Worm (Caenorhabditis elegans): Measurements from ENCODE around the gene F16B12.4.

F16B12.4 gene

ce11 chrX:14141344-14141841 is 42.9 kb upstream of the F16B12.4 start:
- TF ChIP-seq snpc-4 (tag; optimal IDR thresholded peaks at IDR 0.05) (no peak), sea-2 (GFP tag; optimal IDR thresholded peaks at IDR 0.05) (no peak), hmg-11 (tag; optimal IDR thresholded peaks at IDR 0.05) (no peak), tbx-2 (tag; optimal IDR thresholded peaks at IDR 0.05) (no peak), aly-2 (tag; optimal IDR thresholded peaks at IDR 0.05) (no peak), eor-1 (tag; optimal IDR thresholded peaks at IDR 0.05) (no peak), elt-3 (tag; optimal IDR thresholded peaks at IDR 0.05) (no peak), nhr-11 (tag; optimal IDR thresholded peaks at IDR 0.05) (no peak), nhr-12 (tag; optimal IDR thresholded peaks at IDR 0.05) (no peak), R02D3.7 (tag; optimal IDR thresholded peaks at IDR 0.05) (no peak), skn-1 (tag; optimal IDR thresholded peaks at IDR 0.05) (no peak), nfya-1 (tag; optimal IDR thresholded peaks at IDR 0.05; ENCODE audit: insufficient read depth) (no peak), elt-1 (tag; optimal IDR thresholded peaks at IDR 0.05) (no peak), pha-4 (tag; optimal IDR thresholded peaks at IDR 0.05) (no peak), ceh-9 (tag; optimal IDR thresholded peaks at IDR 0.05) (no peak), nhr-23 (tag; optimal IDR thresholded peaks at IDR 0.05) (no peak), pqm-1 (tag; optimal IDR thresholded peaks at IDR 0.05) (no peak), zag-1 (tag; optimal IDR thresholded peaks at IDR 0.05) (no peak)

- TF ChIP-seq ceh-28 (tag; optimal IDR thresholded peaks at IDR 0.05), result no peak
These were observed 41.6 kb upstream of the F16B12.4 start, which contains the start of gene nkat-1 for ce11 chrX:14140040-14140439. nkat-1 (minus strand) TSS chrX:14140140.

ce11 chrX:14134883-14135282 is 36.4 kb upstream of the F16B12.4 start:
- TF ChIP-seq lin-39 (tag; optimal IDR thresholded peaks at IDR 0.05), result no peak
- no peak for TF ChIP-seq lsy-12 (tag; optimal IDR thresholded peaks at IDR 0.05)
- no peak for TF ChIP-seq nhr-11 (tag; optimal IDR thresholded peaks at IDR 0.05)
- no peak for TF ChIP-seq ama-1 (optimal IDR thresholded peaks at IDR 0.05)
- no peak for TF ChIP-seq ceh-9 (tag; optimal IDR thresholded peaks at IDR 0.05)
- TF ChIP-seq sea-2 (GFP tag; optimal IDR thresholded peaks at IDR 0.05), result no peak
- TF ChIP-seq nhr-12 (tag; optimal IDR thresholded peaks at IDR 0.05), result no peak
- no peak for TF ChIP-seq ceh-16 (tag; optimal IDR thresholded peaks at IDR 0.05)
- no peak for TF ChIP-seq nhr-28 (tag; optimal IDR thresholded peaks at IDR 0.05)
- TF ChIP-seq ZK546.5 (tag; optimal IDR thresholded peaks at IDR 0.05), result no peak
- no peak for TF ChIP-seq jun-1 (tag; optimal IDR thresholded peaks at IDR 0.05)
- no peak for TF ChIP-seq pha-4 (tag; optimal IDR thresholded peaks at IDR 0.05)
- TF ChIP-seq nhr-77 (tag; optimal IDR thresholded peaks at IDR 0.05), result no peak
- no peak for TF ChIP-seq skn-1 (tag; optimal IDR thresholded peaks at IDR 0.05)
- no peak for TF ChIP-seq ztf-11 (tag; optimal IDR thresholded peaks at IDR 0.05)
- TF ChIP-seq snpc-4 (tag; optimal IDR thresholded peaks at IDR 0.05), result no peak
- TF ChIP-seq eor-1 (tag; optimal IDR thresholded peaks at IDR 0.05), result no peak
- no peak for TF ChIP-seq nhr-67 (tag; optimal IDR thresholded peaks at IDR 0.05)

ce11 chrX:14134244-14134643 is 35.8 kb upstream of the F16B12.4 start, which contains the start of gene F28H6.8:
F28H6.8 (minus strand) TSS chrX:14134344.
- no peak for TF ChIP-seq elt-1 (tag; optimal IDR thresholded peaks at IDR 0.05)
- no peak for TF ChIP-seq hmg-11 (tag; optimal IDR thresholded peaks at IDR 0.05)
- TF ChIP-seq nhr-76 (tag; optimal IDR thresholded peaks at IDR 0.05), result no peak
- TF ChIP-seq nhr-25 (tag; optimal IDR thresholded peaks at IDR 0.05), result no peak
- TF ChIP-seq ceh-16 (tag; optimal IDR thresholded peaks at IDR 0.05), result no peak
- TF ChIP-seq zag-1 (tag; optimal IDR thresholded peaks at IDR 0.05), result no peak
- TF ChIP-seq aly-2 (tag; optimal IDR thresholded peaks at IDR 0.05), result no peak
- TF ChIP-seq ceh-82 (tag; optimal IDR thresholded peaks at IDR 0.05), result no peak
- no peak for TF ChIP-seq lin-39 (tag; optimal IDR thresholded peaks at IDR 0.05)
- no peak for TF ChIP-seq mml-1 (tag; optimal IDR thresholded peaks at IDR 0.05)
- no peak for TF ChIP-seq egl-5 (tag; optimal IDR thresholded peaks at IDR 0.05)
- no peak for TF ChIP-seq nhr-77 (tag; optimal IDR thresholded peaks at IDR 0.05)
- no peak for TF ChIP-seq jun-1 (tag; optimal IDR thresholded peaks at IDR 0.05)
- TF ChIP-seq pqm-1 (tag; optimal IDR thresholded peaks at IDR 0.05), result no peak
- TF ChIP-seq nhr-43 (tag; optimal IDR thresholded peaks at IDR 0.05; ENCODE audit: poor library complexity, severe bottlenecking), result no peak
- TF ChIP-seq lin-15B (tag; optimal IDR thresholded peaks at IDR 0.05), result no peak
